Fruit fly (Drosophila melanogaster): ENCODE measurements around the gene CG31111.

The CG31111 gene

dm6 chr3R:25056016-25056415 lies at the start of gene CG31111, which contains the start of gene stac:
Gene CG31111, minus strand, starts transcription at chr3R:25056177.
Gene stac, plus strand, starts transcription at chr3R:25056286.
- TF ChIP-seq Dp (GFP tag; optimal IDR thresholded peaks at IDR 0.05) (peak; percentile 18), grn (GFP tag; optimal IDR thresholded peaks at IDR 0.05) (peak; percentile 90), Nf-YC (tag; optimal IDR thresholded peaks at IDR 0.05) (peak; percentile 5), CG10267 (tag; optimal IDR thresholded peaks at IDR 0.05) (peak; percentile 4), CG13287 (GFP tag; IDR thresholded peaks at IDR 0.05; ENCODE audit: partially characterized antibody) (peak; percentile 37; the same call in 1 of the 2 replicates), sug (tag; optimal IDR thresholded peaks at IDR 0.05) (peak; percentile 14), CG1603 (tag; optimal IDR thresholded peaks at IDR 0.05) (peak; percentile 24), odd (GFP tag; optimal IDR thresholded peaks at IDR 0.05) (peak; percentile 18), gem (tag; optimal IDR thresholded peaks at IDR 0.05) (no peak), pzg (GFP tag; optimal IDR thresholded peaks at IDR 0.05) (peak; percentile 44), sob (GFP tag; IDR thresholded peaks at IDR 0.05) (no peak), CG4360 (GFP tag; IDR thresholded peaks at IDR 0.05) (peak; percentile 66; the same call in 1 of the 2 replicates), pfk (GFP tag; optimal IDR thresholded peaks at IDR 0.05) (peak; percentile 44), CG4617 (GFP tag; optimal IDR thresholded peaks at IDR 0.05; ENCODE audit: borderline replicate concordance) (peak; percentile 4), CG14014 (GFP tag; IDR thresholded peaks at IDR 0.05) (no peak), CG8924 (tag; optimal IDR thresholded peaks at IDR 0.05) (peak; percentile 37), CG2116 (GFP tag; optimal IDR thresholded peaks at IDR 0.05) (peak; percentile 98), CG34376 (GFP tag; optimal IDR thresholded peaks at IDR 0.05) (peak; percentile 17), Med (GFP tag) (peak; percentile 61), Fer1 (GFP tag; optimal IDR thresholded peaks at IDR 0.05) (peak; percentile 51), lbe (GFP tag; optimal IDR thresholded peaks at IDR 0.05) (peak; percentile 49), BEAF-32 (GFP tag; optimal IDR thresholded peaks at IDR 0.05) (peak; percentile 29), Ets97D (GFP tag; optimal IDR thresholded peaks at IDR 0.05) (peak; percentile 40), ato (GFP tag; IDR thresholded peaks at IDR 0.05; ENCODE audit: partially characterized antibody) (no peak), CG10147 (GFP tag; optimal IDR thresholded peaks at IDR 0.05) (peak; percentile 44), crp (GFP tag; optimal IDR thresholded peaks at IDR 0.05) (peak in 1 of 2 experiments; percentile 17), CG4707 (GFP tag; optimal IDR thresholded peaks at IDR 0.05) (no peak), MBD-R2 (GFP tag; IDR thresholded peaks at IDR 0.05) (peak; percentile 65), nom (GFP tag; optimal IDR thresholded peaks at IDR 0.05) (no peak), croc (GFP tag; conservative IDR thresholded peaks at IDR 0.05) (no peak), amos (GFP tag; IDR thresholded peaks at IDR 0.05; ENCODE audit: partially characterized antibody) (peak; percentile 7; the same call in 1 of the 2 replicates), exex (tag; optimal IDR thresholded peaks at IDR 0.05) (peak; percentile 29), CG4820 (GFP tag; optimal IDR thresholded peaks at IDR 0.05) (no peak), CG14710 (tag; optimal IDR thresholded peaks at IDR 0.05) (peak; percentile 17), CG30020 (tag; optimal IDR thresholded peaks at IDR 0.05) (peak; percentile 76), CG17385 (GFP tag; optimal IDR thresholded peaks at IDR 0.05) (peak; percentile 19), gfzf (GFP tag; optimal IDR thresholded peaks at IDR 0.05) (peak; percentile 49), Scr (GFP tag; IDR thresholded peaks at IDR 0.05; ENCODE audit: partially characterized antibody) (peak; percentile 37), CG9797 (GFP tag; optimal IDR thresholded peaks at IDR 0.05) (peak; percentile 46), CG18476 (GFP tag; optimal IDR thresholded peaks at IDR 0.05) (no peak), CG9817 (tag; optimal IDR thresholded peaks at IDR 0.05) (no peak), YL-1 (GFP tag; optimal IDR thresholded peaks at IDR 0.05) (peak; percentile 38), Sry-β (GFP tag; optimal IDR thresholded peaks at IDR 0.05) (no peak), CG6791 (GFP tag; IDR thresholded peaks at IDR 0.05; ENCODE audit: partially characterized antibody) (no peak), Sry-δ (GFP tag; optimal IDR thresholded peaks at IDR 0.05) (peak; percentile 4), sd (tag; optimal IDR thresholded peaks at IDR 0.05) (peak; percentile 14), CG2712 (tag; optimal IDR thresholded peaks at IDR 0.05) (peak; percentile 5), CG12744 (GFP tag; optimal IDR thresholded peaks at IDR 0.05) (no peak), grau (tag; optimal IDR thresholded peaks at IDR 0.05) (peak; percentile 14)
